Worm (Caenorhabditis elegans): ENCODE results near the gene ttr-38.

Gene ttr-38

ce11 chrX:9337832-9338231, 23.5 kb upstream of the ttr-38 start (continued):
- TF ChIP-seq elt-3 (tag; optimal IDR thresholded peaks at IDR 0.05), result peak in 1 of 6 experiments; percentile 19
- peak; percentile 74 for TF ChIP-seq snu-23 (GFP tag; optimal IDR thresholded peaks at IDR 0.05)
- TF ChIP-seq fos-1 (tag; optimal IDR thresholded peaks at IDR 0.05), result peak; percentile 41
- no peak for TF ChIP-seq nhr-76 (tag; optimal IDR thresholded peaks at IDR 0.05)
- peak; percentile 64 for TF ChIP-seq C16A3.4 (tag; optimal IDR thresholded peaks at IDR 0.05)
- peak in 1 of 2 experiments; percentile 51 for TF ChIP-seq mdl-1 (tag; optimal IDR thresholded peaks at IDR 0.05)
- TF ChIP-seq nhr-77 (tag; optimal IDR thresholded peaks at IDR 0.05), result peak; percentile 32
- peak; percentile 65 for TF ChIP-seq blmp-1 (tag; optimal IDR thresholded peaks at IDR 0.05)
- no peak for TF ChIP-seq hpl-2 (GFP tag; optimal IDR thresholded peaks at IDR 0.05)
- TF ChIP-seq F16B12.6 (tag; optimal IDR thresholded peaks at IDR 0.05), result peak; percentile 92
- peak; percentile 73 for TF ChIP-seq tbx-2 (tag; optimal IDR thresholded peaks at IDR 0.05)

DNA sequence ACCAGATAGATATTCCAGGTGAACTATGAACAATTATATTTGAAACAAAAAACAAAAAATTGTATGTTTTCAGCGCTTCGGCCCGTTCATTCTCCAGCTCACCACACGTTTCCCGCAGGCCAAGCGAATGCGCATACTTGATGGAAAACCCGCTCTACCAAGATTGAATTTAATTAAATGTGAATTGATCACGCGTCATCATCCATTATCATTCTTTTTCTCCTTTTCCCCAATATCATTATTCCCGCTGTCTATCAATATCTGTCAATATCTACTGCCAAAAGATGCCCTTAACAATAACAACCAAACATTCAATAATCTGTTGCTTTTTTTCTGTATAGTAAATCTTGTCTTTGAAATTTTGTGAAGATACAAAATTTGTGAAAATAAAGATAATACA, 21.9 kb upstream of the ttr-38 start:
- TF ChIP-seq blmp-1 (tag; optimal IDR thresholded peaks at IDR 0.05) (peak; percentile 20), nhr-85 (tag) (peak; percentile 51), zag-1 (tag; optimal IDR thresholded peaks at IDR 0.05) (no peak), nhr-71 (tag; optimal IDR thresholded peaks at IDR 0.05) (no peak), elt-3 (tag; optimal IDR thresholded peaks at IDR 0.05) (peak in 1 of 6 experiments; percentile 24), ceh-8 (GFP tag; optimal IDR thresholded peaks at IDR 0.05) (no peak)

ce11 chrX:9330721-9331212, 16.5 kb upstream of the ttr-38 start, which contains the start of gene T20B5.2:
TSS of gene T20B5.2 (plus strand) at chrX:9331162.
- TF ChIP-seq nhr-77 (tag; optimal IDR thresholded peaks at IDR 0.05) (peak; percentile 27), pax-3 (tag; optimal IDR thresholded peaks at IDR 0.05) (no peak), lin-14 (GFP tag; optimal IDR thresholded peaks at IDR 0.05) (peak; percentile 36), tbx-2 (tag; optimal IDR thresholded peaks at IDR 0.05) (peak; percentile 59), sup-37 (GFP tag; optimal IDR thresholded peaks at IDR 0.05) (peak; percentile 26)

DNA sequence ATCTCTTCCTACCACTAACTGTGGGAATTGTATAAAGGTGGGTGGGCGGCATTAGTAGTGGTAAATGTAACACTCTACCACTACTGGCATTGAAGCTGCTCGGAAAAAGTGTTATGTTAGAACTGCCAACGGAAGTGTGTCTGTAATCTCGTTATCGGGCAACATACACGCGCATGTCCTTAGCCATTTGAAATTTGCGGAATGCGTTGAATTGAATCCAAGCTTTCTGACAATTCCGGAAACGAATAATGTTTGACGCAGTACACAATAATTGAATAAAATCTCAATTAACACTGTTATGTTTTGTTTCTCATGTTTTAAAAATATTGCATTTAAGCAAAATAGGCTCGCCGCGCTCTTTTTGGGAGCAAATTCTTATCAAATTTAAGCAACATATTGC, 10.7 kb upstream of the ttr-38 start:
- TF ChIP-seq nhr-84 (tag; optimal IDR thresholded peaks at IDR 0.05) (no peak), nhr-77 (tag; optimal IDR thresholded peaks at IDR 0.05) (no peak), ceh-90 (tag; optimal IDR thresholded peaks at IDR 0.05) (no peak), mep-1 (tag; optimal IDR thresholded peaks at IDR 0.05) (no peak), hlh-4 (tag; optimal IDR thresholded peaks at IDR 0.05) (no peak), alr-1 (tag; optimal IDR thresholded peaks at IDR 0.05; ENCODE audit: borderline replicate concordance) (no peak), zip-4 (GFP tag; optimal IDR thresholded peaks at IDR 0.05) (no peak), ceh-63 (GFP tag; optimal IDR thresholded peaks at IDR 0.05) (no peak), nhr-28 (tag; optimal IDR thresholded peaks at IDR 0.05) (no peak), fos-1 (tag; optimal IDR thresholded peaks at IDR 0.05) (no peak), pax-3 (tag; optimal IDR thresholded peaks at IDR 0.05) (no peak), mab-9 (GFP tag; IDR thresholded peaks at IDR 0.05) (no peak), aha-1 (tag; optimal IDR thresholded peaks at IDR 0.05) (no peak), zag-1 (tag; optimal IDR thresholded peaks at IDR 0.05) (no peak), sox-4 (tag; optimal IDR thresholded peaks at IDR 0.05) (no peak), lin-14 (GFP tag; optimal IDR thresholded peaks at IDR 0.05) (peak; percentile 51), lin-15B (tag; optimal IDR thresholded peaks at IDR 0.05) (no peak), vab-15 (tag; optimal IDR thresholded peaks at IDR 0.05) (no peak), skn-1 (tag; optimal IDR thresholded peaks at IDR 0.05) (no peak), ceh-82 (tag; optimal IDR thresholded peaks at IDR 0.05) (no peak), snpc-4 (tag; optimal IDR thresholded peaks at IDR 0.05) (no peak), lsy-2 (tag; optimal IDR thresholded peaks at IDR 0.05) (no peak), hlh-17 (GFP tag; optimal IDR thresholded peaks at IDR 0.05; ENCODE audit: borderline replicate concordance) (no peak), F16B12.6 (tag; optimal IDR thresholded peaks at IDR 0.05) (no peak), nhr-71 (tag; optimal IDR thresholded peaks at IDR 0.05) (peak; percentile 31), fkh-8 (tag; optimal IDR thresholded peaks at IDR 0.05) (peak; percentile 18), efl-3 (GFP tag; optimal IDR thresholded peaks at IDR 0.05) (no peak), nhr-47 (tag; optimal IDR thresholded peaks at IDR 0.05) (peak; percentile 53), nhr-90 (tag; optimal IDR thresholded peaks at IDR 0.05; ENCODE audit: poor library complexity) (no peak), nhr-19 (GFP tag; conservative IDR thresholded peaks at IDR 0.05) (no peak), swsn-7 (tag; optimal IDR thresholded peaks at IDR 0.05) (no peak), ceh-88 (GFP tag; IDR thresholded peaks at IDR 0.05) (no peak), xbp-1 (tag; optimal IDR thresholded peaks at IDR 0.05) (no peak), nhr-85 (tag) (no peak), fkh-10 (GFP tag; optimal IDR thresholded peaks at IDR 0.05) (no peak)

All from whole organism, L1 larva.